Fruit fly (Drosophila melanogaster) whole organism, adult: ENCODE data around the gene CG3793.

Source experiments
- CG12768 ChIP-seq: fragments of 200-800 bp; sonication (Bioruptor generic); optimal IDR thresholded peaks from 2 replicates; lab custom pipeline; 2017; ENCODE audit warnings: missing biosample characterization, missing genetic modification characterization, mild to moderate bottlenecking, moderate library complexity, missing genetic modification reagents
- CG1620 ChIP-seq: fragments of 200-800 bp; sonication (Bioruptor generic); optimal IDR thresholded peaks from 2 replicates; lab custom pipeline; 2016; ENCODE audit warnings: missing biosample characterization, missing genetic modification characterization
- CG33017 ChIP-seq: fragments of 200-800 bp; sonication (Bioruptor generic); optimal IDR thresholded peaks from 2 replicates; lab custom pipeline; 2018; ENCODE audit warnings: missing biosample characterization, mild to moderate bottlenecking, missing genetic modification characterization, moderate library complexity
- CG5204 ChIP-seq: fragments of 200-800 bp; sonication (Bioruptor generic); optimal IDR thresholded peaks from 2 replicates; lab custom pipeline; 2016; ENCODE audit warnings: missing biosample characterization, missing genetic modification characterization
- CG7045 ChIP-seq: fragments of 200-800 bp; sonication (Bioruptor generic); optimal IDR thresholded peaks from 2 replicates; lab custom pipeline; 2017; ENCODE audit warnings: missing biosample characterization, mild to moderate bottlenecking, missing genetic modification characterization
- CG7101 ChIP-seq: fragments of 200-800 bp; sonication (Bioruptor generic); optimal IDR thresholded peaks from 2 replicates; lab custom pipeline; 2018; ENCODE audit warnings: missing biosample characterization, mild to moderate bottlenecking, missing genetic modification characterization, moderate library complexity
- Clk ChIP-seq: fragments of 200-800 bp; sonication (Bioruptor generic); optimal IDR thresholded peaks from 2 replicates; lab custom pipeline; 2017; ENCODE audit warnings: missing biosample characterization, missing genetic modification characterization
- Mnt ChIP-seq: fragments of 200-800 bp; sonication (Bioruptor generic); optimal IDR thresholded peaks from 2 replicates; lab custom pipeline; 2016; ENCODE audit warnings: missing biosample characterization, mild to moderate bottlenecking, missing genetic modification characterization
- bab1 ChIP-seq: fragments of 200-800 bp; sonication (Bioruptor generic); optimal IDR thresholded peaks from 3 replicates; lab custom pipeline; 2019; ENCODE audit warnings: missing biosample characterization, mild to moderate bottlenecking, missing genetic modification characterization, moderate library complexity
- cnc ChIP-seq, 2 experiments: fragments of >200 bp; optimal IDR thresholded peaks; 2 replicates each; lab custom pipeline; 2017
- kay ChIP-seq: fragments of 200-800 bp; sonication (Bioruptor generic); peaks from one replicate; lab custom pipeline; 2016; ENCODE audit warnings: missing biosample characterization, missing genetic modification characterization, borderline replicate concordance
- ovo ChIP-seq: fragments of 200-800 bp; sonication (Bioruptor generic); optimal IDR thresholded peaks from 2 replicates; lab custom pipeline; 2016; ENCODE audit warnings: missing biosample characterization, missing genetic modification characterization
- toe ChIP-seq: fragments of 200-800 bp; sonication (Bioruptor generic); optimal IDR thresholded peaks from 2 replicates; lab custom pipeline; 2016; ENCODE audit warnings: missing biosample characterization, missing genetic modification characterization

dm6 chr2L:15764029-15764428 lies at the start of gene CG3793:
- TF ChIP-seq Clk (GFP tag; lab: Kevin White, UChicago) (no peak), CG1620 (GFP tag; lab: Kevin White, UChicago) (no peak), toe (GFP tag; lab: Kevin White, UChicago) (no peak), Mnt (GFP tag; lab: Kevin White, UChicago) (no peak), CG33017 (tag; lab: Kevin White, UChicago) (no peak), kay (no peak), bab1 (GFP tag; lab: Kevin White, UChicago) (no peak), CG7045 (GFP tag; lab: Kevin White, UChicago) (no peak), CG7101 (no peak), CG5204 (no peak), CG12768 (GFP tag; lab: Kevin White, UChicago) (no peak), cnc (optimal IDR thresholded peaks at IDR 0.05; lab: Kevin White, UChicago) (no peak), ovo (GFP tag; lab: Kevin White, UChicago) (no peak)
